Worm (Caenorhabditis elegans) whole organism, young adult: ENCODE results near the gene ugt-32.
A peak's percentile ranks its signal among the peaks of the same experiment; 100 is the strongest.

Experiments used
- B0261.1 ChIP-seq: sonication (generic microtip); optimal IDR thresholded peaks from 2 replicates; lab custom pipeline; 2016; ENCODE audit warnings: mild to moderate bottlenecking, missing genetic modification characterization, moderate library complexity, missing compliant biosample characterization
- F23B12.7 ChIP-seq: sonication (generic microtip); optimal IDR thresholded peaks from 2 replicates; lab custom pipeline; 2017; ENCODE audit warnings: missing genetic modification characterization, mild to moderate bottlenecking, missing compliant biosample characterization, antibody characterized with exemption, moderate library complexity; ENCODE audit not compliant: insufficient read depth
- F57A8.1 ChIP-seq: fragments of 200-800 bp; sonication (Bioruptor generic); optimal IDR thresholded peaks from 2 replicates; lab custom pipeline; 2018; ENCODE audit warnings: mild to moderate bottlenecking, missing genetic modification characterization, moderate library complexity, missing compliant biosample characterization
- Y95B8A.8 ChIP-seq: fragments of 200-800 bp; sonication (Bioruptor generic); IDR thresholded peaks from 2 replicates; pipeline ENCODE4 v1.3.6; 2022; ENCODE audit warnings: missing genetic modification reagents, missing genetic modification characterization, missing compliant biosample characterization
- aptf-2 ChIP-seq: fragments of 200-800 bp; sonication (Bioruptor generic); conservative IDR thresholded peaks from 2 replicates; pipeline ENCODE4 v1.3.6; 2022; ENCODE audit warnings: missing genetic modification reagents, missing genetic modification characterization, missing compliant biosample characterization
- aptf-3 ChIP-seq: fragments of 200-800 bp; sonication (Bioruptor generic); IDR thresholded peaks from 2 replicates; pipeline ENCODE4 v1.3.6; 2022; ENCODE audit warnings: missing genetic modification characterization, missing compliant biosample characterization
- athp-1 ChIP-seq: sonication (generic microtip); optimal IDR thresholded peaks from 2 replicates; lab custom pipeline; 2017; ENCODE audit warnings: mild to moderate bottlenecking, missing genetic modification characterization, missing compliant biosample characterization
- attf-3 ChIP-seq: fragments of 200-800 bp; sonication (Bioruptor generic); conservative IDR thresholded peaks from 2 replicates; pipeline ENCODE4 v1.3.6; 2022; ENCODE audit warnings: missing genetic modification reagents, missing genetic modification characterization, missing compliant biosample characterization
- attf-6 ChIP-seq: fragments of 200-800 bp; sonication (Bioruptor generic); IDR thresholded peaks from 2 replicates; pipeline ENCODE4 v1.3.6; 2022; ENCODE audit warnings: missing genetic modification reagents, missing genetic modification characterization, missing compliant biosample characterization
- ceh-79 ChIP-seq: sonication (generic microtip); optimal IDR thresholded peaks from 2 replicates; lab custom pipeline; 2017; ENCODE audit warnings: mild to moderate bottlenecking, missing genetic modification characterization, missing compliant biosample characterization
- dpff-1 ChIP-seq: sonication (generic microtip); optimal IDR thresholded peaks from 2 replicates; lab custom pipeline; 2017; ENCODE audit warnings: mild to moderate bottlenecking, missing genetic modification characterization, missing compliant biosample characterization
- efl-1 ChIP-seq: fragments of 150-350 bp; optimal IDR thresholded peaks from 2 replicates; lab custom pipeline; 2014; ENCODE audit warnings: missing biosample characterization, missing genetic modification reagents, missing genetic modification characterization
- egl-18 ChIP-seq: fragments of 200-800 bp; sonication (Bioruptor generic); IDR thresholded peaks from 2 replicates; pipeline ENCODE4 v1.3.6; 2022; ENCODE audit warnings: missing genetic modification reagents, missing genetic modification characterization, missing compliant biosample characterization
- egl-44 ChIP-seq: fragments of 200-800 bp; sonication (Bioruptor generic); IDR thresholded peaks from 2 replicates; pipeline ENCODE4 v1.3.6; 2022; ENCODE audit warnings: missing genetic modification reagents, missing genetic modification characterization, missing compliant biosample characterization
- gei-17 ChIP-seq: fragments of 200-800 bp; sonication (Bioruptor generic); optimal IDR thresholded peaks from 2 replicates; lab custom pipeline; 2018; ENCODE audit warnings: mild to moderate bottlenecking, missing genetic modification characterization, missing compliant biosample characterization
- hlh-12 ChIP-seq: sonication (generic microtip); optimal IDR thresholded peaks from 2 replicates; lab custom pipeline; 2016; ENCODE audit warnings: missing genetic modification characterization, missing compliant biosample characterization
- hmg-1.2 ChIP-seq: fragments of 200-800 bp; sonication (Bioruptor generic); IDR thresholded peaks from 2 replicates; pipeline ENCODE4 v1.3.6; 2022; ENCODE audit warnings: missing genetic modification reagents, missing genetic modification characterization, missing compliant biosample characterization
- hrde-1 ChIP-seq: sonication (generic microtip); optimal IDR thresholded peaks from 2 replicates; lab custom pipeline; 2016; ENCODE audit warnings: missing genetic modification characterization, mild to moderate bottlenecking, missing compliant biosample characterization, moderate library complexity, missing genotype, missing genetic modification reagents, borderline replicate concordance
- lag-1 ChIP-seq: fragments of 200-800 bp; sonication (Bioruptor generic); IDR thresholded peaks from 2 replicates; pipeline ENCODE4 v1.3.6; 2022; ENCODE audit warnings: missing genetic modification reagents, missing genetic modification characterization, missing compliant biosample characterization
- lin-26 ChIP-seq: fragments of 200-800 bp; sonication (Bioruptor generic); IDR thresholded peaks from 2 replicates; pipeline ENCODE4 v1.3.6; 2022; ENCODE audit warnings: missing genetic modification reagents, missing genetic modification characterization, missing compliant biosample characterization
- lin-40 ChIP-seq: sonication (generic microtip); optimal IDR thresholded peaks from 2 replicates; lab custom pipeline; 2016; ENCODE audit warnings: missing genetic modification characterization, mild to moderate bottlenecking, missing compliant biosample characterization, missing genotype, missing genetic modification reagents
- lsy-27 ChIP-seq: sonication (generic microtip); optimal IDR thresholded peaks from 2 replicates; lab custom pipeline; 2017; ENCODE audit warnings: missing genetic modification characterization, mild to moderate bottlenecking, missing compliant biosample characterization, antibody characterized with exemption, missing genotype, borderline replicate concordance; ENCODE audit not compliant: insufficient read depth
- madf-6 ChIP-seq: fragments of 200-800 bp; sonication (Bioruptor generic); IDR thresholded peaks from 2 replicates; pipeline ENCODE4 v1.3.6; 2022; ENCODE audit warnings: missing genetic modification reagents, missing genetic modification characterization, missing compliant biosample characterization
- mcd-1 ChIP-seq: fragments of 200-800 bp; sonication (Bioruptor generic); IDR thresholded peaks from 2 replicates; pipeline ENCODE4 v1.3.6; 2022; ENCODE audit warnings: missing genetic modification reagents, missing genetic modification characterization, missing compliant biosample characterization
- mel-28 ChIP-seq: sonication (generic microtip); optimal IDR thresholded peaks from 2 replicates; lab custom pipeline; 2016; ENCODE audit warnings: borderline replicate concordance, mild to moderate bottlenecking, missing genetic modification characterization, missing compliant biosample characterization
- nfya-2 ChIP-seq: fragments of 200-800 bp; sonication (Bioruptor generic); IDR thresholded peaks from 2 replicates; pipeline ENCODE4 v1.3.6; 2022; ENCODE audit warnings: missing genetic modification reagents, missing genetic modification characterization, missing compliant biosample characterization
- nhr-80 ChIP-seq: sonication (generic microtip); optimal IDR thresholded peaks from 2 replicates; lab custom pipeline; 2016; ENCODE audit warnings: missing genetic modification characterization, missing compliant biosample characterization
- pbrm-1 ChIP-seq: fragments of 200-800 bp; sonication (Bioruptor generic); IDR thresholded peaks from 2 replicates; pipeline ENCODE4 v1.3.6; 2022; ENCODE audit warnings: missing genetic modification reagents, missing genetic modification characterization, missing compliant biosample characterization
- snpc-1.1 ChIP-seq: sonication (generic microtip); optimal IDR thresholded peaks from 2 replicates; lab custom pipeline; 2017; ENCODE audit warnings: missing genetic modification characterization, mild to moderate bottlenecking, missing compliant biosample characterization, antibody characterized with exemption, moderate library complexity, missing genotype, missing genetic modification reagents; ENCODE audit not compliant: insufficient read depth
- snpc-3.4 ChIP-seq: sonication (generic microtip); optimal IDR thresholded peaks from 2 replicates; lab custom pipeline; 2017; ENCODE audit warnings: missing genetic modification characterization, mild to moderate bottlenecking, missing compliant biosample characterization, antibody characterized with exemption, moderate library complexity, missing genotype, missing genetic modification reagents
- snpc-4 ChIP-seq, 5 experiments: fragments of 150-350 bp in 1 of 5; sonication (generic microtip) in 4 of 5; optimal IDR thresholded peaks; 2 replicates each; lab custom pipeline; 2014 to 2018; ENCODE audit warnings: missing genetic modification characterization in 5 of 5, missing biosample characterization in 3 of 5, antibody characterized with exemption in 2 of 5, mild to moderate bottlenecking in 2 of 5, missing compliant biosample characterization in 2 of 5, missing genotype in 2 of 5, moderate library complexity in 2 of 5, missing genetic modification reagents in 1 of 5
- sptf-2 ChIP-seq: fragments of 200-800 bp; sonication (Bioruptor generic); optimal IDR thresholded peaks from 2 replicates; lab custom pipeline; 2018; ENCODE audit warnings: mild to moderate bottlenecking, missing genetic modification characterization, missing compliant biosample characterization
- tbp1 ChIP-seq: fragments of 200-800 bp; sonication (Bioruptor generic); optimal IDR thresholded peaks from 2 replicates; lab custom pipeline; 2018; ENCODE audit warnings: mild to moderate bottlenecking, missing genetic modification characterization, missing compliant biosample characterization
- tbx-9 ChIP-seq: sonication (generic microtip); optimal IDR thresholded peaks from 2 replicates; lab custom pipeline; 2016; ENCODE audit warnings: borderline replicate concordance, missing genetic modification characterization, inconsistent platforms, missing compliant biosample characterization
- unc-130 ChIP-seq: sonication (generic microtip); optimal IDR thresholded peaks from 2 replicates; lab custom pipeline; 2016; ENCODE audit warnings: missing genetic modification reagents, missing genetic modification characterization, missing compliant biosample characterization
- ztf-26 ChIP-seq: sonication (generic microtip); optimal IDR thresholded peaks from 2 replicates; lab custom pipeline; 2017; ENCODE audit warnings: missing genetic modification characterization, missing compliant biosample characterization

ugt-32 gene

DNA sequence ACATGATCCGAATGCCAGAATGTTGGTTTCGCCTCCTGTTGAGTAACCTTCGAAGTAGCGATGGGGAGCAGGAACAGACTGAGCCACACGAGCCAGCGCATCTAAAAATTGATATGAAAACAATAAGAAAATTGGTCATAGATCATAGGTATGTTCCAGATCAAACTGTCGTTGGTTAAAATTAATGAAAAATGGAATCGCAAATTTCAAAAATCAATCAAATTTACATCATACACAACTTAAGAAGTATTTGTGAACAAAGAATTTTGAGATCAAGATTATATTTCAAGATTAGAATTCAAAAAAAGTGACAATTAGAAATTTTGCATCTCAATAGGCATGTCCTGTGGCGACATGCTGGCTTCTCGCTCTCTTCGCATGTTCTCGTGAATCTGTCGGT lies 47.0 kb upstream of the ugt-32 start, which contains the start of gene C17E7.9:
Gene C17E7.9 (minus strand): TSS at position 101 of the 400 bp plus-strand sequence.
- TF ChIP-seq ceh-79 (tag; lab: Kevin White, UChicago) = no peak
- TF ChIP-seq athp-1 (tag; lab: Kevin White, UChicago) = no peak
- no peak for TF ChIP-seq dpff-1
- no peak for TF ChIP-seq F23B12.7 (tag; lab: Kevin White, UChicago)
- TF ChIP-seq aptf-2 (GFP tag; lab: Robert Waterston, UW) = no peak
- TF ChIP-seq aptf-3 (GFP tag; lab: Robert Waterston, UW) = no peak
- no peak for TF ChIP-seq lsy-27 (tag; lab: Kevin White, UChicago)
- no peak for TF ChIP-seq Y95B8A.8 (GFP tag; lab: Robert Waterston, UW)
- no peak for TF ChIP-seq efl-1 (GFP tag; lab: Kevin White, UChicago)
- TF ChIP-seq mel-28 = no peak
- no peak for TF ChIP-seq snpc-3.4 (tag; lab: Kevin White, UChicago)
- TF ChIP-seq hmg-1.2 = no peak
- no peak for TF ChIP-seq hrde-1 (tag; lab: Kevin White, UChicago)
- no peak for TF ChIP-seq ztf-26 (tag; lab: Kevin White, UChicago)
- no peak for TF ChIP-seq egl-44
- TF ChIP-seq attf-6 (GFP tag; lab: Robert Waterston, UW) = no peak
- TF ChIP-seq sptf-2 = no peak
- TF ChIP-seq tbx-9 (tag; lab: Kevin White, UChicago) = no peak
- TF ChIP-seq pbrm-1 (GFP tag; lab: Robert Waterston, UW) = no peak

DNA sequence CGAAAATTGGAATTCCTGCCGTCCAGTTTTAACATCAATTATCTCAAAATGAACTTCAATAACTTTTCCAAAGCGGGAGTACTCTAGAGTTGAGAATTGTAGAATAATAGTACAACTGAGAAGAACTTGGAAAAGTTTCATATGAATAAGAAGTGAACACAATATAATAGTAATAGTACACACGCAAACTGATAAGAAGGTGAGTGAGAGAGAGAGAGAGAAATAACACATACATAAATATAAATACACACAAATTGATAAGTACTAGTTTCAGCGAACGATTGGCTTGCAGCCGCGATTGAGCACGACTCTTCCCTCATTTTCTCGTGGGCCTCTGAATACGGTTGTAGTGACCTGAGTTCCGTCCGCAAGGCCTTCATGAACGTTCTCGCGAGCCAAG lies 45.3 kb upstream of the ugt-32 start, which contains the start of gene C17E7.13:
Gene C17E7.13 (minus strand): TSS at position 176 of the 400 bp plus-strand sequence.
- TF ChIP-seq nhr-80 (tag; lab: Kevin White, UChicago) = peak; percentile 8
- no peak for TF ChIP-seq attf-3 (GFP tag; lab: Robert Waterston, UW)

DNA sequence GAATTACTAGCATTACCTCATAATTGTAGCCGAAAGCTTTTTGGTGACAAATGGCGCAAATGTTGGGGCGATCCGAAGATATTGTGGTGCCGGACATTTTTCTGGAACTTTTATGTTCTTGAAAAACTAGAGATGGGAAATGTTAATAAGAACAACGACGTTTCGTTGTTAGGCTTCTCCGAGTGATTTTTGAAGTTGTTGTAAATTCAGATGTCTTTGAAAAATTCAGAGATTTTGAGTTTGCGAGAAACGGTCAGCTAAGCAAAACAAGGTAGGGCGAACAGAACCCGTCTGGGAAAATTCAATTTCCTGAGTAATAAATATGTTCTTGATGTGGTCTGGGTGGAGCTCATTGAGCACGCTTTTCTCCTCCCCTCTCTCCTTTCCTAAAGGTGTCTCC lies 42.3 kb upstream of the ugt-32 start, which contains the start of gene nhr-124:
Gene nhr-124 (minus strand): TSS at position 101 of the 400 bp plus-strand sequence.
- TF ChIP-seq unc-130 (GFP tag; lab: Kevin White, UChicago) (no peak), hlh-12 (no peak), madf-6 (no peak), snpc-4 (GFP tag; optimal IDR thresholded peaks at IDR 0.05; lab: Kevin White, UChicago) (no peak), snpc-4 (tag; optimal IDR thresholded peaks at IDR 0.05; lab: Kevin White, UChicago) (no peak), lin-26 (GFP tag; lab: Robert Waterston, UW) (no peak), snpc-1.1 (tag; lab: Kevin White, UChicago) (no peak), F57A8.1 (GFP tag; lab: Kevin White, UChicago) (no peak), attf-6 (GFP tag; lab: Robert Waterston, UW) (no peak), ztf-26 (tag; lab: Kevin White, UChicago) (no peak), lin-40 (tag; lab: Kevin White, UChicago) (no peak), lag-1 (no peak), gei-17 (no peak), tbp1 (no peak), nfya-2 (no peak), B0261.1 (tag; lab: Kevin White, UChicago) (no peak), egl-18 (GFP tag; lab: Robert Waterston, UW) (no peak), mcd-1 (GFP tag; lab: Robert Waterston, UW) (no peak)
- TF ChIP-seq, all 124 proteins: peak for 0
